Fruit fly (Drosophila melanogaster) whole organism, embryonic: Measurements from ENCODE around the gene Ant2.

Experiments used
- Atf6 ChIP-seq: fragments of 200-800 bp; sonication (Bioruptor generic); IDR thresholded peaks from 2 replicates; pipeline ENCODE4 v1.3.6; 2022; ENCODE audit warnings: missing biosample characterization, missing genetic modification characterization
- BtbVII ChIP-seq: fragments of 200-800 bp; sonication (Bioruptor generic); optimal IDR thresholded peaks from 3 replicates; lab custom pipeline; 2017; ENCODE audit warnings: missing biosample characterization, mild to moderate bottlenecking, missing genetic modification characterization
- CG10431 ChIP-seq: fragments of 200-800 bp; sonication (Bioruptor generic); optimal IDR thresholded peaks from 3 replicates; lab custom pipeline; 2018; ENCODE audit warnings: missing biosample characterization, mild to moderate bottlenecking, missing genetic modification characterization
- CG11398 ChIP-seq: fragments of 200-800 bp; sonication (Bioruptor generic); optimal IDR thresholded peaks from 2 replicates; lab custom pipeline; 2016; ENCODE audit warnings: missing biosample characterization, missing genetic modification characterization
- CG11560 ChIP-seq: fragments of 200-800 bp; sonication (Bioruptor generic); IDR thresholded peaks from 3 replicates; pipeline ENCODE4 v1.3.6; 2022; ENCODE audit warnings: missing biosample characterization, missing genetic modification characterization
- CG17186 ChIP-seq: fragments of 200-800 bp; sonication (Bioruptor generic); optimal IDR thresholded peaks from 3 replicates; lab custom pipeline; 2017; ENCODE audit warnings: missing biosample characterization, missing genetic modification reagents, missing genetic modification characterization
- CG17568 ChIP-seq: fragments of 200-800 bp; sonication (Bioruptor generic); optimal IDR thresholded peaks from 2 replicates; lab custom pipeline; 2018; ENCODE audit warnings: missing biosample characterization, mild to moderate bottlenecking, missing genetic modification characterization, moderate library complexity
- CG17802 ChIP-seq: fragments of 200-800 bp; sonication (Bioruptor generic); optimal IDR thresholded peaks from 2 replicates; lab custom pipeline; 2018; ENCODE audit warnings: missing biosample characterization, mild to moderate bottlenecking, missing genetic modification characterization, moderate library complexity
- CG2202 ChIP-seq: fragments of 200-800 bp; sonication (Bioruptor generic); optimal IDR thresholded peaks from 2 replicates; lab custom pipeline; 2018; ENCODE audit warnings: missing biosample characterization, mild to moderate bottlenecking, missing genetic modification characterization
- CG2875 ChIP-seq: fragments of 200-800 bp; sonication (Bioruptor generic); optimal IDR thresholded peaks from 2 replicates; lab custom pipeline; 2017; ENCODE audit warnings: missing biosample characterization, mild to moderate bottlenecking, missing genetic modification characterization, missing genetic modification reagents
- CG31441 ChIP-seq: fragments of 200-800 bp; sonication (Bioruptor generic); IDR thresholded peaks from 2 replicates; pipeline ENCODE4 v1.3.6; 2022; ENCODE audit warnings: missing biosample characterization, missing genetic modification characterization
- CG34224 ChIP-seq: fragments of 200-800 bp; sonication (Bioruptor generic); IDR thresholded peaks from 3 replicates; pipeline ENCODE4 v1.3.6; 2022; ENCODE audit warnings: missing biosample characterization, missing genetic modification characterization; ENCODE audit not compliant: partially characterized antibody
- CG34422 ChIP-seq: fragments of 200-800 bp; sonication (Bioruptor generic); IDR thresholded peaks from 3 replicates; pipeline ENCODE4 v1.3.6; 2022; ENCODE audit warnings: missing biosample characterization, missing genetic modification characterization
- CG3726 ChIP-seq: fragments of 200-800 bp; sonication (Bioruptor generic); IDR thresholded peaks from 3 replicates; pipeline ENCODE4, ENCODE4 v1.3.6; 2022; ENCODE audit warnings: missing biosample characterization, missing genetic modification characterization
- CG42726 ChIP-seq: fragments of 200-800 bp; sonication (Bioruptor generic); IDR thresholded peaks from 2 replicates; pipeline ENCODE4 v1.3.6; 2022; ENCODE audit warnings: missing biosample characterization, missing genetic modification characterization; ENCODE audit not compliant: partially characterized antibody
- CG4820 ChIP-seq: fragments of 200-800 bp; sonication (Bioruptor generic); optimal IDR thresholded peaks from 3 replicates; lab custom pipeline; 2016; ENCODE audit warnings: missing biosample characterization, missing genetic modification characterization
- CG4854 ChIP-seq: fragments of 200-800 bp; sonication (Bioruptor generic); optimal IDR thresholded peaks from 2 replicates; lab custom pipeline; 2016; ENCODE audit warnings: missing biosample characterization, missing genetic modification characterization, inconsistent platforms
- CG6175 ChIP-seq: fragments of 200-800 bp; sonication (Bioruptor generic); IDR thresholded peaks from 3 replicates; pipeline ENCODE4 v1.3.6; 2022; ENCODE audit warnings: missing biosample characterization, missing genetic modification characterization
- CG6254 ChIP-seq: fragments of 200-800 bp; sonication (Bioruptor generic); optimal IDR thresholded peaks from 3 replicates; lab custom pipeline; 2017; ENCODE audit warnings: mild to moderate bottlenecking, missing biosample characterization, missing genetic modification reagents, missing genetic modification characterization
- CG7357 ChIP-seq: fragments of 200-800 bp; sonication (Bioruptor generic); IDR thresholded peaks from 3 replicates; pipeline ENCODE4 v1.3.6; 2022; ENCODE audit warnings: missing biosample characterization, missing genetic modification characterization
- CG9437 ChIP-seq: fragments of 200-800 bp; sonication (Bioruptor generic); optimal IDR thresholded peaks from 2 replicates; lab custom pipeline; 2018; ENCODE audit warnings: missing biosample characterization, mild to moderate bottlenecking, missing genetic modification characterization
- CG9609 ChIP-seq: fragments of 200-800 bp; sonication (Bioruptor generic); optimal IDR thresholded peaks from 3 replicates; lab custom pipeline; 2016; ENCODE audit warnings: missing biosample characterization, missing genetic modification characterization
- CrebB ChIP-seq: fragments of 200-800 bp; sonication (Bioruptor generic); optimal IDR thresholded peaks from 3 replicates; lab custom pipeline; 2018; ENCODE audit warnings: missing biosample characterization, mild to moderate bottlenecking, missing genetic modification characterization
- D19A ChIP-seq: fragments of 200-800 bp; optimal IDR thresholded peaks from 3 replicates; lab custom pipeline; 2019; ENCODE audit warnings: missing biosample characterization, mild to moderate bottlenecking, missing genetic modification characterization, moderate library complexity
- Deaf1 ChIP-seq: fragments of 200-800 bp; optimal IDR thresholded peaks from 3 replicates; lab custom pipeline; 2019; ENCODE audit warnings: missing biosample characterization, mild to moderate bottlenecking, missing genetic modification characterization, moderate library complexity
- Doc2 ChIP-seq: fragments of 200-800 bp; sonication (Bioruptor generic); IDR thresholded peaks from 2 replicates; pipeline ENCODE4 v1.3.6; 2022; ENCODE audit warnings: missing biosample characterization, missing genetic modification characterization
- Eip74EF ChIP-seq, 2 experiments: fragments of 200-800 bp in 1 of 2; fragments of >200 bp in 1 of 2; sonication (Bioruptor generic) in 1 of 2; optimal IDR thresholded peaks; 2 replicates each; lab custom pipeline; 2017 to 2019; ENCODE audit warnings: missing biosample characterization in 2 of 2, missing genetic modification characterization in 2 of 2, mild to moderate bottlenecking in 1 of 2, moderate library complexity in 1 of 2
- Elba2 ChIP-seq: fragments of 200-800 bp; sonication (Bioruptor generic); optimal IDR thresholded peaks from 3 replicates; lab custom pipeline; 2016; ENCODE audit warnings: missing biosample characterization, missing genetic modification characterization
- Lpt ChIP-seq: fragments of >200 bp; optimal IDR thresholded peaks from 2 replicates; lab custom pipeline; 2018; ENCODE audit warnings: missing biosample characterization, missing genetic modification characterization
- Max ChIP-seq: fragments of 200-800 bp; sonication (Bioruptor generic); optimal IDR thresholded peaks from 2 replicates; lab custom pipeline; 2016; ENCODE audit warnings: missing biosample characterization, mild to moderate bottlenecking, missing genetic modification characterization
- NC2α ChIP-seq: fragments of 200-800 bp; sonication (Bioruptor generic); optimal IDR thresholded peaks from 2 replicates; lab custom pipeline; 2016; ENCODE audit warnings: missing biosample characterization, missing genetic modification characterization
- NfI ChIP-seq: fragments of 200-800 bp; sonication (Bioruptor generic); optimal IDR thresholded peaks from 3 replicates; lab custom pipeline; 2018; ENCODE audit warnings: missing biosample characterization, mild to moderate bottlenecking, missing genetic modification characterization, moderate library complexity
- PHDP ChIP-seq: fragments of 200-800 bp; sonication (Bioruptor generic); optimal IDR thresholded peaks from 3 replicates; lab custom pipeline; 2018; ENCODE audit warnings: missing biosample characterization, mild to moderate bottlenecking, missing genetic modification characterization, moderate library complexity
- Sox102F ChIP-seq: fragments of 200-800 bp; sonication (Bioruptor generic); optimal IDR thresholded peaks from 2 replicates; lab custom pipeline; 2018; ENCODE audit warnings: missing biosample characterization, mild to moderate bottlenecking, missing genetic modification characterization, moderate library complexity
- abd-A ChIP-seq: fragments of 200-800 bp; sonication (Bioruptor generic); optimal IDR thresholded peaks from 3 replicates; lab custom pipeline; 2019; ENCODE audit warnings: missing biosample characterization, mild to moderate bottlenecking, missing genetic modification characterization, moderate library complexity
- ap ChIP-seq: fragments of 200-800 bp; sonication (Bioruptor generic); IDR thresholded peaks from 2 replicates; pipeline ENCODE4 v1.3.6; 2022; ENCODE audit warnings: missing biosample characterization, missing genetic modification characterization
- az2 ChIP-seq: fragments of 200-800 bp; sonication (Bioruptor generic); optimal IDR thresholded peaks from 3 replicates; lab custom pipeline; 2016; ENCODE audit warnings: missing biosample characterization, missing genetic modification characterization
- btn ChIP-seq: fragments of 200-800 bp; sonication (Bioruptor generic); optimal IDR thresholded peaks from 2 replicates; lab custom pipeline; 2016; ENCODE audit warnings: missing biosample characterization, missing genetic modification characterization
- danr ChIP-seq: fragments of 200-800 bp; sonication (Bioruptor generic); IDR thresholded peaks from 2 replicates; pipeline ENCODE4 v1.3.6; 2022; ENCODE audit warnings: missing biosample characterization, missing genetic modification characterization
- fd3F ChIP-seq: fragments of 200-800 bp; sonication (Bioruptor generic); optimal IDR thresholded peaks from 2 replicates; lab custom pipeline; 2018; ENCODE audit warnings: missing biosample characterization, mild to moderate bottlenecking, missing genetic modification characterization, moderate library complexity
- ham ChIP-seq: fragments of 200-800 bp; sonication (Bioruptor generic); IDR thresholded peaks from 2 replicates; pipeline ENCODE4 v1.3.6; 2022; ENCODE audit warnings: missing biosample characterization, missing genetic modification characterization
- lab ChIP-seq: fragments of 200-800 bp; sonication (Bioruptor generic); optimal IDR thresholded peaks from 3 replicates; lab custom pipeline; 2017; ENCODE audit warnings: missing biosample characterization, missing genetic modification characterization, mild to moderate bottlenecking, moderate library complexity, missing genetic modification reagents
- lbe ChIP-seq: fragments of 200-800 bp; sonication (Bioruptor generic); optimal IDR thresholded peaks from 2 replicates; lab custom pipeline; 2016; ENCODE audit warnings: missing biosample characterization, mild to moderate bottlenecking, missing genetic modification characterization
- nom ChIP-seq: fragments of 200-800 bp; sonication (Bioruptor generic); optimal IDR thresholded peaks from 2 replicates; lab custom pipeline; 2017; ENCODE audit warnings: missing biosample characterization, missing genetic modification characterization, mild to moderate bottlenecking, moderate library complexity, missing genetic modification reagents
- p53 ChIP-seq: fragments of 200-800 bp; sonication (Bioruptor generic); optimal IDR thresholded peaks from 2 replicates; lab custom pipeline; 2016; ENCODE audit warnings: missing biosample characterization, missing genetic modification characterization
- pros ChIP-seq: fragments of 200-800 bp; sonication (Bioruptor generic); optimal IDR thresholded peaks from 3 replicates; lab custom pipeline; 2019; ENCODE audit warnings: missing biosample characterization, mild to moderate bottlenecking, missing genetic modification characterization, moderate library complexity
- sr ChIP-seq: fragments of 200-800 bp; sonication (Bioruptor generic); IDR thresholded peaks from 3 replicates; pipeline ENCODE4 v1.3.6; 2022; ENCODE audit warnings: missing biosample characterization, missing genetic modification characterization
- ssp ChIP-seq: fragments of 200-800 bp; sonication (Bioruptor generic); IDR thresholded peaks from 2 replicates; pipeline ENCODE4 v1.3.6; 2022; ENCODE audit warnings: missing biosample characterization, missing genetic modification characterization
- yki ChIP-seq: fragments of >200 bp; optimal IDR thresholded peaks from 3 replicates; lab custom pipeline; 2018

Gene Ant2

dm6 chrX:10762959-10763883 lies 23.5 kb downstream of the Ant2 start (continued):
- TF ChIP-seq CG2875 (GFP tag; lab: Kevin White, UChicago) (no peak), CG2202 (tag; lab: Kevin White, UChicago) (no peak), Deaf1 (tag; lab: Kevin White, UChicago) (peak; percentile 6), CG6175 (no peak), CG3726 (GFP tag; lab: Robert Waterston, UW) (no peak), PHDP (tag; lab: Kevin White, UChicago) (peak; percentile 63), CG9437 (GFP tag; lab: Kevin White, UChicago) (peak; percentile 21), NfI (GFP tag; lab: Kevin White, UChicago) (no peak), Atf6 (GFP tag; lab: Robert Waterston, UW) (peak; percentile 49; the same call in 1 of the 2 replicates), CG9609 (GFP tag; lab: Kevin White, UChicago) (no peak), CG34422 (GFP tag; lab: Robert Waterston, UW) (no peak), CG7357 (GFP tag; lab: Robert Waterston, UW) (no peak), btn (GFP tag; lab: Kevin White, UChicago) (no peak), CG10431 (GFP tag; lab: Kevin White, UChicago) (no peak), CG17186 (GFP tag; lab: Kevin White, UChicago) (no peak), Elba2 (GFP tag; lab: Kevin White, UChicago) (no peak), Doc2 (GFP tag; lab: Robert Waterston, UW) (no peak), NC2α (GFP tag; lab: Kevin White, UChicago) (no peak), BtbVII (GFP tag; lab: Kevin White, UChicago) (no peak), ap (GFP tag; lab: Robert Waterston, UW) (no peak), CG11398 (GFP tag; lab: Kevin White, UChicago) (no peak), danr (GFP tag; lab: Robert Waterston, UW) (no peak), lab (GFP tag; lab: Kevin White, UChicago) (peak; percentile 55), ssp (no peak), CrebB (tag; lab: Kevin White, UChicago) (peak; percentile 42), lbe (GFP tag; lab: Kevin White, UChicago) (no peak), ham (GFP tag; lab: Robert Waterston, UW) (no peak), yki (lab: Kevin White, UChicago) (no peak), abd-A (tag; lab: Kevin White, UChicago) (peak; percentile 88), CG6254 (GFP tag; lab: Kevin White, UChicago) (no peak), p53 (no peak), D19A (tag; lab: Kevin White, UChicago) (peak; percentile 97), sr (GFP tag; lab: Robert Waterston, UW) (no peak), CG17802 (no peak), pros (GFP tag; lab: Kevin White, UChicago) (peak; percentile 68), az2 (GFP tag; lab: Kevin White, UChicago) (no peak), nom (GFP tag; lab: Kevin White, UChicago) (peak; percentile 30), Lpt (GFP tag; lab: Kevin White, UChicago) (no peak), CG4820 (GFP tag; lab: Kevin White, UChicago) (no peak), CG31441 (peak; percentile 62; the same call in 1 of the 2 replicates), Eip74EF (GFP tag; optimal IDR thresholded peaks at IDR 0.05; lab: Kevin White, UChicago) (no peak), CG17568 (GFP tag; lab: Kevin White, UChicago) (no peak), CG42726 (no peak), CG34224 (GFP tag; lab: Robert Waterston, UW) (no peak), Max (GFP tag; lab: Kevin White, UChicago) (no peak), fd3F (no peak), Sox102F (GFP tag; lab: Kevin White, UChicago) (peak; percentile 52), CG11560 (tag; lab: Robert Waterston, UW) (no peak), CG4854 (GFP tag; lab: Kevin White, UChicago) (no peak)
